Fruit fly (Drosophila melanogaster) whole organism, embryonic: ENCODE results near the gene CG11828.
A peak's percentile ranks its signal among the peaks of the same experiment; 100 is the strongest.

Experiments used
- Abd-B ChIP-seq: fragments of 200-800 bp; sonication (Bioruptor generic); optimal IDR thresholded peaks from 2 replicates; lab custom pipeline; 2018; ENCODE audit warnings: missing biosample characterization, mild to moderate bottlenecking, missing genetic modification characterization, moderate library complexity
- Aef1 ChIP-seq: fragments of 200-800 bp; sonication (Bioruptor generic); IDR thresholded peaks from 3 replicates; pipeline ENCODE4 v1.3.6; 2022; ENCODE audit warnings: missing biosample characterization, missing genetic modification characterization
- Blimp-1 ChIP-seq: fragments of 200-800 bp; sonication (Bioruptor generic); optimal IDR thresholded peaks from 3 replicates; lab custom pipeline; 2018; ENCODE audit warnings: missing biosample characterization, missing genetic modification characterization, mild to moderate bottlenecking, moderate library complexity, missing genetic modification reagents
- CG10366 ChIP-seq: fragments of 200-800 bp; sonication (Bioruptor generic); IDR thresholded peaks from 2 replicates; pipeline ENCODE4 v1.3.6; 2022; ENCODE audit warnings: missing biosample characterization, missing genetic modification characterization
- CG10565 ChIP-seq: fragments of 200-800 bp; sonication (Bioruptor generic); optimal IDR thresholded peaks from 3 replicates; lab custom pipeline; 2016; ENCODE audit warnings: missing biosample characterization, mild to moderate bottlenecking, missing genetic modification characterization
- CG11456 ChIP-seq: fragments of 200-800 bp; sonication (Bioruptor generic); IDR thresholded peaks from 3 replicates; pipeline ENCODE4 v1.3.6; 2022; ENCODE audit warnings: missing biosample characterization, missing genetic modification characterization
- CG12299 ChIP-seq: fragments of 200-800 bp; sonication (Bioruptor generic); optimal IDR thresholded peaks from 2 replicates; lab custom pipeline; 2018; ENCODE audit warnings: missing biosample characterization, mild to moderate bottlenecking, missing genetic modification characterization
- CG13123 ChIP-seq: fragments of 200-800 bp; sonication (Bioruptor generic); optimal IDR thresholded peaks from 2 replicates; lab custom pipeline; 2016; ENCODE audit warnings: missing biosample characterization, missing genetic modification characterization
- CG13775 ChIP-seq: fragments of 200-800 bp; sonication (Bioruptor generic); optimal IDR thresholded peaks from 3 replicates; lab custom pipeline; 2017; ENCODE audit warnings: missing biosample characterization, mild to moderate bottlenecking, missing genetic modification characterization
- CG17912 ChIP-seq: fragments of 200-800 bp; sonication (Bioruptor generic); optimal IDR thresholded peaks from 2 replicates; lab custom pipeline; 2018; ENCODE audit warnings: missing biosample characterization, mild to moderate bottlenecking, missing genetic modification characterization
- CG18011 ChIP-seq: fragments of 200-800 bp; sonication (Bioruptor generic); optimal IDR thresholded peaks from 2 replicates; lab custom pipeline; 2017; ENCODE audit warnings: missing biosample characterization, missing genetic modification characterization, mild to moderate bottlenecking, moderate library complexity, missing genotype
- CG18476 ChIP-seq: fragments of 200-800 bp; sonication (Bioruptor generic); optimal IDR thresholded peaks from 2 replicates; lab custom pipeline; 2016; ENCODE audit warnings: missing biosample characterization, mild to moderate bottlenecking, missing genetic modification characterization
- CG18764 ChIP-seq: fragments of 200-800 bp; sonication (Bioruptor generic); optimal IDR thresholded peaks from 3 replicates; lab custom pipeline; 2016; ENCODE audit warnings: missing biosample characterization, missing genetic modification characterization
- CG2129 ChIP-seq: fragments of 200-800 bp; sonication (Bioruptor generic); IDR thresholded peaks from 2 replicates; pipeline ENCODE4 v1.3.6; 2022; ENCODE audit warnings: missing biosample characterization, missing genetic modification characterization; ENCODE audit not compliant: partially characterized antibody
- CG2199 ChIP-seq: fragments of 200-800 bp; sonication (Bioruptor generic); IDR thresholded peaks from 3 replicates; pipeline ENCODE4 v1.3.6; 2022; ENCODE audit warnings: missing biosample characterization, missing genetic modification characterization
- CG33213 ChIP-seq: fragments of 200-800 bp; sonication (Bioruptor generic); optimal IDR thresholded peaks from 3 replicates; lab custom pipeline; 2016; ENCODE audit warnings: missing biosample characterization, missing genetic modification characterization
- CG4820 ChIP-seq: fragments of 200-800 bp; sonication (Bioruptor generic); optimal IDR thresholded peaks from 3 replicates; lab custom pipeline; 2016; ENCODE audit warnings: missing biosample characterization, missing genetic modification characterization
- CG7987 ChIP-seq: fragments of 200-800 bp; sonication (Bioruptor generic); optimal IDR thresholded peaks from 2 replicates; lab custom pipeline; 2018; ENCODE audit warnings: missing biosample characterization, mild to moderate bottlenecking, missing genetic modification characterization, moderate library complexity
- Chrac-16 ChIP-seq: fragments of 200-800 bp; sonication (Bioruptor generic); optimal IDR thresholded peaks from 3 replicates; lab custom pipeline; 2016; ENCODE audit warnings: missing biosample characterization, missing genetic modification characterization
- Doc2 ChIP-seq: fragments of 200-800 bp; sonication (Bioruptor generic); IDR thresholded peaks from 2 replicates; pipeline ENCODE4 v1.3.6; 2022; ENCODE audit warnings: missing biosample characterization, missing genetic modification characterization
- GATAe ChIP-seq: fragments of 200-800 bp; sonication (Bioruptor generic); conservative IDR thresholded peaks from 2 replicates; pipeline ENCODE4 v1.3.6; 2022; ENCODE audit warnings: missing biosample characterization, missing genetic modification characterization
- HmgZ ChIP-seq: fragments of 200-800 bp; sonication (Bioruptor generic); optimal IDR thresholded peaks from 2 replicates; lab custom pipeline; 2018; ENCODE audit warnings: missing biosample characterization, mild to moderate bottlenecking, missing genetic modification characterization
- MTF-1 ChIP-seq: fragments of 200-800 bp; sonication (Bioruptor generic); optimal IDR thresholded peaks from 2 replicates; lab custom pipeline; 2018; ENCODE audit warnings: missing biosample characterization, mild to moderate bottlenecking, missing genetic modification characterization, borderline replicate concordance
- Mes4 ChIP-seq: fragments of 200-800 bp; sonication (Bioruptor generic); optimal IDR thresholded peaks from 2 replicates; lab custom pipeline; 2016; ENCODE audit warnings: missing biosample characterization, missing genetic modification characterization
- Pdp1 ChIP-seq, 2 experiments: fragments of 200-800 bp; sonication (Bioruptor generic); optimal IDR thresholded peaks; 3 replicates each; lab custom pipeline; 2016; ENCODE audit warnings: missing biosample characterization in 2 of 2, missing genetic modification characterization in 2 of 2, mild to moderate bottlenecking in 1 of 2, moderate library complexity in 1 of 2
- Rfx ChIP-seq: fragments of 200-800 bp; sonication (Bioruptor generic); IDR thresholded peaks from 2 replicates; pipeline ENCODE4 v1.3.6; 2022; ENCODE audit warnings: missing biosample characterization, missing genetic modification characterization
- ase ChIP-seq: fragments of 200-800 bp; sonication (Bioruptor generic); IDR thresholded peaks from 3 replicates; pipeline ENCODE4 v1.3.6; 2022; ENCODE audit warnings: missing biosample characterization, missing genetic modification characterization
- ato ChIP-seq: fragments of 200-800 bp; sonication (Bioruptor generic); IDR thresholded peaks from 2 replicates; pipeline ENCODE4 v1.3.6; 2022; ENCODE audit warnings: missing biosample characterization, missing genetic modification characterization; ENCODE audit not compliant: partially characterized antibody
- bbx ChIP-seq: fragments of 200-800 bp; sonication (Bioruptor generic); IDR thresholded peaks from 2 replicates; pipeline ENCODE4 v1.3.6; 2022; ENCODE audit warnings: missing biosample characterization, missing genetic modification characterization; ENCODE audit not compliant: partially characterized antibody
- bowl ChIP-seq: fragments of 200-800 bp; sonication (Bioruptor generic); IDR thresholded peaks from 2 replicates; pipeline ENCODE4 v1.3.6; 2022; ENCODE audit warnings: missing biosample characterization, missing genetic modification characterization
- ci ChIP-seq: fragments of 200-800 bp; sonication (Bioruptor generic); IDR thresholded peaks from 3 replicates; pipeline ENCODE4 v1.3.6; 2022; ENCODE audit warnings: missing biosample characterization, missing genetic modification characterization
- cwo ChIP-seq: fragments of 200-800 bp; sonication (Bioruptor generic); optimal IDR thresholded peaks from 3 replicates; lab custom pipeline; 2017; ENCODE audit warnings: missing biosample characterization, missing genetic modification characterization, mild to moderate bottlenecking, moderate library complexity, missing genetic modification reagents
- dm ChIP-seq: fragments of 200-800 bp; sonication (Bioruptor generic); optimal IDR thresholded peaks from 3 replicates; lab custom pipeline; 2016; ENCODE audit warnings: missing biosample characterization, missing genetic modification characterization
- ems ChIP-seq: fragments of 200-800 bp; sonication (Bioruptor generic); optimal IDR thresholded peaks from 3 replicates; lab custom pipeline; 2016; ENCODE audit warnings: missing biosample characterization, missing genetic modification characterization
- ewg ChIP-seq: fragments of 200-800 bp; sonication (Bioruptor generic); optimal IDR thresholded peaks from 3 replicates; lab custom pipeline; 2017; ENCODE audit warnings: mild to moderate bottlenecking, missing biosample characterization, missing genetic modification reagents, missing genetic modification characterization
- inv ChIP-seq: fragments of 200-800 bp; sonication (Bioruptor generic); IDR thresholded peaks from 2 replicates; pipeline ENCODE4 v1.3.6; 2022; ENCODE audit warnings: missing biosample characterization, missing genetic modification characterization; ENCODE audit not compliant: partially characterized antibody
- luna ChIP-seq: fragments of 200-800 bp; sonication (Bioruptor generic); optimal IDR thresholded peaks from 2 replicates; lab custom pipeline; 2016; ENCODE audit warnings: missing biosample characterization, missing genetic modification characterization
- onecut ChIP-seq: fragments of 200-800 bp; sonication (Bioruptor generic); IDR thresholded peaks from 2 replicates; pipeline ENCODE4 v1.3.6; 2022; ENCODE audit warnings: missing biosample characterization, missing genetic modification characterization
- pb ChIP-seq: fragments of 200-800 bp; sonication (Bioruptor generic); optimal IDR thresholded peaks from 3 replicates; lab custom pipeline; 2016; ENCODE audit warnings: missing biosample characterization, missing genetic modification characterization
- pnt ChIP-seq: fragments of 200-800 bp; sonication (Bioruptor generic); optimal IDR thresholded peaks from 3 replicates; lab custom pipeline; 2016; ENCODE audit warnings: missing biosample characterization, missing genetic modification characterization
- ro ChIP-seq: fragments of 200-800 bp; sonication (Bioruptor generic); IDR thresholded peaks from 2 replicates; pipeline ENCODE4 v1.3.6; 2022; ENCODE audit warnings: missing biosample characterization, missing genetic modification characterization
- row ChIP-seq: fragments of 200-800 bp; sonication (Bioruptor generic); IDR thresholded peaks from 3 replicates; pipeline ENCODE4 v1.3.6; 2022; ENCODE audit warnings: missing biosample characterization, missing genetic modification characterization
- sd ChIP-seq: fragments of 200-800 bp; sonication (Bioruptor generic); optimal IDR thresholded peaks from 3 replicates; lab custom pipeline; 2018; ENCODE audit warnings: missing biosample characterization, mild to moderate bottlenecking, missing genetic modification characterization, moderate library complexity
- sim ChIP-seq: fragments of 200-800 bp; sonication (Bioruptor generic); IDR thresholded peaks from 2 replicates; pipeline ENCODE4 v1.3.6; 2022; ENCODE audit warnings: missing biosample characterization, missing genetic modification characterization
- sna ChIP-seq: fragments of 200-800 bp; sonication (Bioruptor generic); IDR thresholded peaks from 2 replicates; pipeline ENCODE4 v1.3.6; 2022; ENCODE audit warnings: missing biosample characterization, missing genetic modification characterization; ENCODE audit not compliant: partially characterized antibody
- sr ChIP-seq: fragments of 200-800 bp; sonication (Bioruptor generic); IDR thresholded peaks from 3 replicates; pipeline ENCODE4 v1.3.6; 2022; ENCODE audit warnings: missing biosample characterization, missing genetic modification characterization
- zen ChIP-seq: fragments of 200-800 bp; sonication (Bioruptor generic); optimal IDR thresholded peaks from 3 replicates; lab custom pipeline; 2018; ENCODE audit warnings: missing biosample characterization, mild to moderate bottlenecking, missing genetic modification characterization, moderate library complexity
- zen2 ChIP-seq: fragments of 200-800 bp; sonication (Bioruptor generic); IDR thresholded peaks from 3 replicates; pipeline ENCODE4 v1.3.6; 2022; ENCODE audit warnings: missing biosample characterization, missing genetic modification characterization; ENCODE audit not compliant: partially characterized antibody

CG11828 gene

dm6 chr3R:28887559-28888432 lies 35.0 kb upstream of the CG11828 start, which contains the start of the genes CG33203 and Doa (continued):
- TF ChIP-seq ase (GFP tag; lab: Robert Waterston, UW): peak; percentile 33; the same call in 1 of the 3 replicates
- TF ChIP-seq Pdp1 (GFP tag; optimal IDR thresholded peaks at IDR 0.05; lab: Kevin White, UChicago): peak; percentile 44 to 98
- TF ChIP-seq CG12299: no peak
- TF ChIP-seq sr (GFP tag; lab: Robert Waterston, UW): no peak
- no peak for TF ChIP-seq Aef1
- TF ChIP-seq CG2129 (GFP tag; lab: Robert Waterston, UW): peak; percentile 58
- no peak for TF ChIP-seq CG17912 (GFP tag; lab: Kevin White, UChicago)
- peak; percentile 16 for TF ChIP-seq Abd-B (GFP tag; lab: Kevin White, UChicago)
- TF ChIP-seq Doc2 (GFP tag; lab: Robert Waterston, UW): no peak
- TF ChIP-seq zen2 (GFP tag; lab: Robert Waterston, UW): peak; percentile 75
- peak; percentile 14 for TF ChIP-seq CG18764
- no peak for TF ChIP-seq CG10565 (GFP tag; lab: Kevin White, UChicago)
- TF ChIP-seq cwo: no peak
- peak; percentile 51; the same call in 1 of the 3 replicates for TF ChIP-seq ci (GFP tag; lab: Robert Waterston, UW)
- peak; percentile 11 for TF ChIP-seq Chrac-16 (GFP tag; lab: Kevin White, UChicago)
- peak; percentile 73 for TF ChIP-seq CG33213
- peak; percentile 42 for TF ChIP-seq pnt (GFP tag; lab: Kevin White, UChicago)
- no peak for TF ChIP-seq CG2199 (GFP tag; lab: Robert Waterston, UW)
- TF ChIP-seq sim (GFP tag; lab: Robert Waterston, UW): no peak
- TF ChIP-seq Blimp-1 (GFP tag; lab: Kevin White, UChicago): no peak
- no peak for TF ChIP-seq pb (GFP tag; lab: Kevin White, UChicago)
- no peak for TF ChIP-seq GATAe (GFP tag; lab: Robert Waterston, UW)
- TF ChIP-seq CG18476 (GFP tag; lab: Kevin White, UChicago): peak; percentile 81
- TF ChIP-seq bbx: peak; percentile 83
- TF ChIP-seq sna (GFP tag; lab: Robert Waterston, UW): peak; percentile 81
- peak; percentile 11; the same call in 1 of the 2 replicates for TF ChIP-seq CG10366
- 0 out of 2 replicates have a peak, but pooled peaks have one; percentile 37 for TF ChIP-seq ato (GFP tag; lab: Robert Waterston, UW)
- TF ChIP-seq inv (GFP tag; lab: Robert Waterston, UW): peak; percentile 83
- peak; percentile 45 for TF ChIP-seq ems (GFP tag; lab: Kevin White, UChicago)
- no peak for TF ChIP-seq onecut (GFP tag; lab: Robert Waterston, UW)
- TF ChIP-seq CG13775 (GFP tag; lab: Kevin White, UChicago): peak; percentile 27
- TF ChIP-seq bowl (GFP tag; lab: Robert Waterston, UW): no peak
- TF ChIP-seq CG18011 (GFP tag; lab: Kevin White, UChicago): peak; percentile 20
- peak; percentile 19 for TF ChIP-seq sd (tag; lab: Kevin White, UChicago)
- peak; percentile 71 for TF ChIP-seq Rfx (GFP tag; lab: Robert Waterston, UW)
- peak; percentile 12 for TF ChIP-seq CG4820 (GFP tag; lab: Kevin White, UChicago)
- no peak for TF ChIP-seq MTF-1
- TF ChIP-seq ro (GFP tag; lab: Robert Waterston, UW): no peak
- TF ChIP-seq HmgZ: peak; percentile 70
- TF ChIP-seq CG11456: no peak
- TF ChIP-seq ewg (GFP tag; lab: Kevin White, UChicago): peak; percentile 100
- TF ChIP-seq CG7987 (GFP tag; lab: Kevin White, UChicago): peak; percentile 20
- TF ChIP-seq row (GFP tag; lab: Robert Waterston, UW): peak; percentile 32; the same call in 2 of the 3 replicates
- TF ChIP-seq Mes4 (GFP tag; lab: Kevin White, UChicago): no peak
- no peak for TF ChIP-seq CG13123 (GFP tag; lab: Kevin White, UChicago)
- no peak for TF ChIP-seq luna (GFP tag; lab: Kevin White, UChicago)
- peak; percentile 63 for TF ChIP-seq zen
- no peak for TF ChIP-seq dm (GFP tag; lab: Kevin White, UChicago)
